Worm (Caenorhabditis elegans): ENCODE measurements around the gene pqn-65.

The pqn-65 gene

DNA sequence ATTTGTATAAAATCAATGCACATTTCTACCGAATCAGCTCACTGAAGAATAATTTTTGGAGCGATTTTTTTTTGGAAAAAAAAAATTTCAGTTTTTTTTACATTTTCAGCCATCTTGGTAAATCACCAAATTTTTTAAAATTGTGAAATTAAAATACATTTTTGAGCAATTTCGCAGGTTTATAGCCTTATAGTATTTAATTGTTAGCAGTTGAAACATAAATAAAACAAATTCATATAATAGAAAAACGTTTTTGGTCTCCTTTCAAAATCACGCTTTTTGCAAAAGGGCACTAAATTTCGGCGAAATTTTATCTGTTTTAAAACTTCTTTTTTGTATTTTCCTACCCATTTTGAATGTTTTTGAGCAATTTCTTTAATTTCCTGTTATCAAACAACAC is 40.9 kb downstream of the pqn-65 start:
- no peak for TF ChIP-seq ref-1 (GFP tag; conservative IDR thresholded peaks at IDR 0.05)
- TF ChIP-seq T22C8.4 (GFP tag; IDR thresholded peaks at IDR 0.05): no peak
- no peak for TF ChIP-seq ztf-23 (GFP tag; IDR thresholded peaks at IDR 0.05)
- TF ChIP-seq med-1 (GFP tag; optimal IDR thresholded peaks at IDR 0.05; ENCODE audit: insufficient read depth): no peak
- no peak for TF ChIP-seq flt-1 (GFP tag; IDR thresholded peaks at IDR 0.05)
- TF ChIP-seq ztf-29 (GFP tag; IDR thresholded peaks at IDR 0.05): no peak
- no peak for TF ChIP-seq tab-1 (GFP tag; IDR thresholded peaks at IDR 0.05)
- no peak for TF ChIP-seq cog-1 (tag; optimal IDR thresholded peaks at IDR 0.05)
- no peak for TF ChIP-seq klf-2 (GFP tag; conservative IDR thresholded peaks at IDR 0.05)

DNA sequence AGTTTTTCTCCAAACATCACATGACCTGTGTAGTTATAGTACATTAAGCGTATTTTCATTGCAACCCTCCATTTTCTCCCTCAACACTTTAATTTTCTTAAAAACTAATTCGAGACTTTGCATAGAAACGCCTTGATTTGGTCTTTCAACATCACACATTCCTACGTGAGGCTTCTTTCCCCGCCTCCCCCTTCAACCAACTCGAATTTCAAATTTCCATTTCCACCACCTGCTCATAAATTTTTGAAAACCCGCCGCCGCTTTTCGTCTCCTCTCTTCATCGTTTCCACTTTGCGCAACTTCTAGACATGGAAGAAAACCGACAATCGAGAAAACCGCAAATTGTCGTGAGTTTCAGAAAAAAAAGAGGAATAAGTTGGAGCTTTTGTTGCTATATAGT is 41.5 kb downstream of the pqn-65 start, which contains the start of gene C05E11.3:
Gene C05E11.3 (plus strand): TSS at position 301 of the 400 bp plus-strand sequence.
- TF ChIP-seq ztf-23 (GFP tag; IDR thresholded peaks at IDR 0.05) (no peak), med-1 (GFP tag; optimal IDR thresholded peaks at IDR 0.05; ENCODE audit: insufficient read depth) (no peak), ztf-29 (GFP tag; IDR thresholded peaks at IDR 0.05) (no peak), tab-1 (GFP tag; IDR thresholded peaks at IDR 0.05) (no peak), flt-1 (GFP tag; IDR thresholded peaks at IDR 0.05) (no peak), klf-2 (GFP tag; conservative IDR thresholded peaks at IDR 0.05) (no peak), cog-1 (tag; optimal IDR thresholded peaks at IDR 0.05) (no peak), ref-1 (GFP tag; conservative IDR thresholded peaks at IDR 0.05) (no peak), T22C8.4 (GFP tag; IDR thresholded peaks at IDR 0.05) (no peak)

DNA sequence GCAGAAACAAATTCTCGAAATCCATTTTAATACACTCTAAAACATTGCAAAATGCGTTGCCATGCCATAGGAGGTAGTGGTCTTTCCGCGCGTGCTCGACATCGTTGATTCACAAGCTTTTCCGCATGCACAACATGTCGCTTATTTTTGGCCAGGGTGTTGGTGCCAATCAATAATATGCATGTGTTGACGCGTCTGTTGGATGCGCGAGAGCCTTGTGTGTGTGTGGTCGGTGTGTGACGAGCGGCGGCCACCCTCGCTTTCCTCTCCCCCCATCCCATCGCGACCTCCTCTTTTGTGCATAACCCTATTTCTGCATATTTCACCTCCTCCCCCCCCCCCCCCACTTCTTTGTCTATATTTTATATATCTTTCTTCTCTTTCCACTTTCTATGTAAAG is 43.2 kb downstream of the pqn-65 start:
- TF ChIP-seq med-1 (GFP tag; optimal IDR thresholded peaks at IDR 0.05; ENCODE audit: insufficient read depth) (no peak), T22C8.4 (GFP tag; IDR thresholded peaks at IDR 0.05) (peak; percentile 74; the same call in 1 of the 2 replicates), cog-1 (tag; optimal IDR thresholded peaks at IDR 0.05) (peak; percentile 42), tab-1 (GFP tag; IDR thresholded peaks at IDR 0.05) (no peak), flt-1 (GFP tag; IDR thresholded peaks at IDR 0.05) (peak; percentile 60; the same call in 1 of the 2 replicates), ztf-23 (GFP tag; IDR thresholded peaks at IDR 0.05) (no peak), klf-2 (GFP tag; conservative IDR thresholded peaks at IDR 0.05) (no peak), ztf-29 (GFP tag; IDR thresholded peaks at IDR 0.05) (no peak), ref-1 (GFP tag; conservative IDR thresholded peaks at IDR 0.05) (no peak)

DNA sequence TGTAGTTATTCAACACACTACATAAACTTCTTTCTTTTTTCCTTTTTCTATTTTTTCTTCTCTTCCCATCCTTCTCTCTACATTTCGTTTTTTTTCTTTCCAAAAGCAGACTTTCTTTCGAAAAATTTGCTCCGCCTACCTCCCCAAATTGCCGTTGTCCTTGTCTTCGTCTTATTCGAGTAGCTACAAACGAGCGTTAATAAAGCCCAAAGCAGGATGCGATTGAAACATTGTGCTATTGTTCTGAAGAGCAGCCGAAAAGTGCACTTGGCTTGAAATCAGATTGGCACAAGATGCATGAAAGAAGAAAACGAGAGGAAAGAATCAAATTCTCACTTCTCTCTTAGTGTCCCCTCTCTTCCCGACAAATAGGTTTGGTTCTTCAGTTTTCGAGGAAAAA is 44.6 kb downstream of the pqn-65 start:
- TF ChIP-seq ztf-29 (GFP tag; IDR thresholded peaks at IDR 0.05): no peak
- no peak for TF ChIP-seq klf-2 (GFP tag; conservative IDR thresholded peaks at IDR 0.05)
- TF ChIP-seq ztf-23 (GFP tag; IDR thresholded peaks at IDR 0.05): no peak
- no peak for TF ChIP-seq med-1 (GFP tag; optimal IDR thresholded peaks at IDR 0.05; ENCODE audit: insufficient read depth)
- no peak for TF ChIP-seq flt-1 (GFP tag; IDR thresholded peaks at IDR 0.05)
- no peak for TF ChIP-seq cog-1 (tag; optimal IDR thresholded peaks at IDR 0.05)
- no peak for TF ChIP-seq ref-1 (GFP tag; conservative IDR thresholded peaks at IDR 0.05)
- no peak for TF ChIP-seq tab-1 (GFP tag; IDR thresholded peaks at IDR 0.05)
- TF ChIP-seq T22C8.4 (GFP tag; IDR thresholded peaks at IDR 0.05): no peak

DNA sequence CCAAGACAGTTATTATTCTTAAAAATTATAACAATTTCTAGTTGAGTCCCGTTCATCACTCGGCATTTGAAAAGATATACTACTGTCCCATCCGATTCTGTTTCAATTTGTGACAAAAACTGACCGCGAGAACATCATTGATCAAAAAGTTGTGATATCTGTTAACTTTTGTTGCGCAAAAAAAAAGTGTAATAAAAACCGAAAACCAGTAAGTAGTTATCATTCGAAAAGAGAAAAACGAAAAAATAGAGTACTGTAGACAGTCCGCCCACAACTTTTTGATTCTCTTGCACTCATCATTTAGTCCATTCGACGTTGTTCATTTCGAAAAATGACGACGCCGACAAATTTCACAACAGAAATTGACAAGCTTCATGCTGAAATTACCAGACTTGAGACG is 48.3 kb downstream of the pqn-65 start, which contains the start of gene amt-1:
Gene amt-1 (plus strand): TSS at position 301 of the 400 bp plus-strand sequence.
- TF ChIP-seq ztf-23 (GFP tag; IDR thresholded peaks at IDR 0.05) (no peak), klf-2 (GFP tag; conservative IDR thresholded peaks at IDR 0.05) (no peak), ref-1 (GFP tag; conservative IDR thresholded peaks at IDR 0.05) (no peak), tab-1 (GFP tag; IDR thresholded peaks at IDR 0.05) (no peak), T22C8.4 (GFP tag; IDR thresholded peaks at IDR 0.05) (no peak), ztf-29 (GFP tag; IDR thresholded peaks at IDR 0.05) (no peak), cog-1 (tag; optimal IDR thresholded peaks at IDR 0.05) (no peak), med-1 (GFP tag; optimal IDR thresholded peaks at IDR 0.05; ENCODE audit: insufficient read depth) (no peak), flt-1 (GFP tag; IDR thresholded peaks at IDR 0.05) (no peak)

DNA sequence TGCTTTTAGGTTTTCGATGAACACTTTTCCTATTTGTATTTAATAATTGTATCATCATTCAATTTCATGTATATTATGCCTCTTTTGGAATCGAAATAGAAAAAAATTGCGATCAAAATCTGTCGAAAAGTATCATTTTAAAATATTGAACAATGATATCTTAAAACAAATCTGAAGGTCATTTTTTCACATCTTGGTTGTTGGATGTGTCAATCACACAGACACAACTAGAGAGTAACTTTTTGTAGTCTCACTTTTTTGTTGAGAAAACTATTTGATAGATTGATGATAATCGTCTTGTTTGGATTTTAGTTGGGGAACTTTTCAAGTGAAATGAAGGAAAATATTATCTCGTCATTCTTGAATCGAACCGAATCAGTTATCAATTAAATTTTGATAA is 50.2 kb downstream of the pqn-65 start:
- no peak for TF ChIP-seq med-1 (GFP tag; optimal IDR thresholded peaks at IDR 0.05; ENCODE audit: insufficient read depth)
- TF ChIP-seq T22C8.4 (GFP tag; IDR thresholded peaks at IDR 0.05): no peak
- no peak for TF ChIP-seq flt-1 (GFP tag; IDR thresholded peaks at IDR 0.05)
- no peak for TF ChIP-seq klf-2 (GFP tag; conservative IDR thresholded peaks at IDR 0.05)
- TF ChIP-seq ztf-23 (GFP tag; IDR thresholded peaks at IDR 0.05): no peak
- no peak for TF ChIP-seq ztf-29 (GFP tag; IDR thresholded peaks at IDR 0.05)
- no peak for TF ChIP-seq tab-1 (GFP tag; IDR thresholded peaks at IDR 0.05)
- TF ChIP-seq cog-1 (tag; optimal IDR thresholded peaks at IDR 0.05): no peak
- no peak for TF ChIP-seq ref-1 (GFP tag; conservative IDR thresholded peaks at IDR 0.05)

DNA sequence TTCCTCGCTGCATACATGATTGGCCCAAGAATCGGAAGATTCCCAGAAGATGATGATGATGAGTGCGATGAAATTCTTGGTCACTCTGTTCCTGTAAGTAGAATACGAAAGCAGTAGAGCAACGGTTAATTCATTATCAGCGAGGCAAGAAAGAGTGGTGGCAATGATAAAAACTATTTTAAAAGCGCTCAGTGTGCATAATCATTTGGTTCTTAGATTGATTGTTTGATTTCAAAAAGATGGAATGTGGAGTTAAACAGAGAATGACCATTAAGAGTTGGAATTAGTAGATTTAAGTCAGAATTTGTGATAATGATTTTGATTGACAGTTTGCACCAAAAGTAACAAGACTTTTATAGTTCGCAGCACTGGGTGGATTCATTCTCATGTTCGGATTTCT is 52.3 kb downstream of the pqn-65 start:
- TF ChIP-seq T22C8.4 (GFP tag; IDR thresholded peaks at IDR 0.05): no peak

DNA sequence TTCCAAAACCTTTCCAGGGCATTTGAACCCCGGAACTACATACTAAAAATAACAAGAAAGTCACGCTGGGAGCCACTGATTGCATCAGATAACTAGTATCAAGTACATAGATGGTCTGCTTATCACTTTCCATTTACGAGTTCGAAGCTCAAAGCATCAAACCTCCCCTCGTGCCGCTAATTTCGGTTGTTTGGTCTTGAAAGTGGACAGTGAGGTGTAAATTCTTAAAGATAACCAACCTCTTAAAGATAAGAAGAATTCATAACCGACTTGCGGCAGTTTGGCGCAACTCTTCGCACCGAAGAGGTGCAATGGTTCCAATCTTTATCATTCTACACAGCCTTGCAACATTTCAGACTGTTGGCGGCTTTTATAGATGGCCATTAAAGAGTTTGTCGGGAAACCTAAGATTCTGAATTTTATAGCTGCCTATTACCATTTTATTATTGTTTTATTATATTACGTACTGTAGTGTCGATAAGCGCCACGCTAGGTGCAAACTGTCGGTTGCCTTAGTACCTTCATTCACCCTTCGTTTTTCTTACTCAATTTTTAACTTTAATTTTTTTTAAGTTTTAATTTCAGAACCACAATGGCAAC is 54.6 kb downstream of the pqn-65 start, which contains the start of gene amt-4:
Gene amt-4 (plus strand): TSS at position 586 of the 600 bp plus-strand sequence.
- TF ChIP-seq ztf-23 (GFP tag; IDR thresholded peaks at IDR 0.05) (no peak), ref-1 (GFP tag; conservative IDR thresholded peaks at IDR 0.05) (no peak), ztf-29 (GFP tag; IDR thresholded peaks at IDR 0.05) (no peak), T22C8.4 (GFP tag; IDR thresholded peaks at IDR 0.05) (no peak), klf-2 (GFP tag; conservative IDR thresholded peaks at IDR 0.05) (no peak), med-1 (GFP tag; optimal IDR thresholded peaks at IDR 0.05; ENCODE audit: insufficient read depth) (no peak), tab-1 (GFP tag; IDR thresholded peaks at IDR 0.05) (no peak), flt-1 (GFP tag; IDR thresholded peaks at IDR 0.05) (no peak), cog-1 (tag; optimal IDR thresholded peaks at IDR 0.05) (no peak)

DNA sequence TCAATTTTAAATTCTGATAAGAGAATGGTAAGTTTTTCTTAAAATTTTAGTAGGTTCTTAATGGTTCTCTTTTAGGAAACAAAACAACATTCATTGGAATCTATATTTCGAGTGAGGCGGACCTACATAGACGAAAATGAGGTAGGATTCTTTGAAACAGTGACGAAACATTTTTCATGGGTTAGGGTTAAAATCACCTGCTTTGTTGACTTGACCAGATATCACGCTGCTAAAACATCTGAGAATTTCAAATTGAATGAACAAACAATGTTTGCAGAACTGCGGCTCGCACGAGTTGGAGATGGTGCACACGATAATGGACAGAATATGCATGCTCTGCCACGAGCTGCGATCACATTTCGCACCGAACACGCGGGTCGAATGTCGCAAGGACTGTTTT is 57.1 kb downstream of the pqn-65 start:
- TF ChIP-seq med-1 (GFP tag; optimal IDR thresholded peaks at IDR 0.05; ENCODE audit: insufficient read depth) (no peak), tab-1 (GFP tag; IDR thresholded peaks at IDR 0.05) (no peak), T22C8.4 (GFP tag; IDR thresholded peaks at IDR 0.05) (no peak), flt-1 (GFP tag; IDR thresholded peaks at IDR 0.05) (no peak), ztf-23 (GFP tag; IDR thresholded peaks at IDR 0.05) (no peak), cog-1 (tag; optimal IDR thresholded peaks at IDR 0.05) (no peak), ztf-29 (GFP tag; IDR thresholded peaks at IDR 0.05) (no peak), ref-1 (GFP tag; conservative IDR thresholded peaks at IDR 0.05) (no peak), klf-2 (GFP tag; conservative IDR thresholded peaks at IDR 0.05) (no peak)

Data from whole organism, midembryonic.